Fruit fly (Drosophila melanogaster): ENCODE measurements around the gene CG5946.

The CG5946 gene

dm6 chr3L:11814655-11815054 lies 7.4 kb downstream of the CG5946 start, which contains the start of gene Cubn2:
Gene Cubn2, minus strand, starts transcription at chr3L:11814755.
- TF ChIP-seq CG10348 (GFP tag; IDR thresholded peaks at IDR 0.05) (no peak), fd96Ca (GFP tag; IDR thresholded peaks at IDR 0.05) (no peak), CG34367 (tag; optimal IDR thresholded peaks at IDR 0.05) (no peak), CG4496 (GFP tag; IDR thresholded peaks at IDR 0.05) (no peak), CG32121 (GFP tag; IDR thresholded peaks at IDR 0.05) (no peak), Snoo (tag; optimal IDR thresholded peaks at IDR 0.05) (no peak), CG15710 (tag; optimal IDR thresholded peaks at IDR 0.05) (no peak), EcR (GFP tag; optimal IDR thresholded peaks at IDR 0.05) (no peak), Pif1B (GFP tag; optimal IDR thresholded peaks at IDR 0.05) (no peak), Pif1A (GFP tag; optimal IDR thresholded peaks at IDR 0.05) (no peak), CG12605 (GFP tag; IDR thresholded peaks at IDR 0.05) (no peak), Ets98B (GFP tag; IDR thresholded peaks at IDR 0.05) (no peak), CG13204 (GFP tag; optimal IDR thresholded peaks at IDR 0.05) (no peak), CG9948 (tag; optimal IDR thresholded peaks at IDR 0.05) (no peak), CG14655 (GFP tag; optimal IDR thresholded peaks at IDR 0.05) (no peak), gl (tag; optimal IDR thresholded peaks at IDR 0.05) (no peak), D1 (tag; optimal IDR thresholded peaks at IDR 0.05) (no peak), CG17806 (tag; optimal IDR thresholded peaks at IDR 0.05) (no peak)

DNA sequence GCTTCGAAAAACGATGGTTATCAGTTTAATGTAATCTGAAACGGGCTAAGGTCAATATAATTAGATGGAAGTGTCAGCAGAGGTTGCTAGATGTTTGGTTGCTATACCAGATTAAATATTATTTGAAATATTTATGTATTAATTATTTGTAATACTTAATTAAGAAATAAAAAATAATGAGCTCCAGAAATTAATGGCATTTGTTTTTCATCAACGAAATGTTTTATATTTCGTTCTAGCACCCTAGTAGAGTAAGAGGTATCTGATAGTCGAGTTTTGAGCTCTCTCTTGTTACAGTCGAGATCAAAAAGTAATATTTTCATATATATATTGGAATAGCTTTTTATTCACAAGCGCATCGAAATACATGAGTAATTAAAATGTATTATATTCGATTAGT lies 20.5 kb downstream of the CG5946 start:
- TF ChIP-seq D1 (tag; optimal IDR thresholded peaks at IDR 0.05) (no peak), rn (GFP tag; IDR thresholded peaks at IDR 0.05) (no peak), gl (tag; optimal IDR thresholded peaks at IDR 0.05) (no peak), CG15710 (tag; optimal IDR thresholded peaks at IDR 0.05) (no peak), CG9948 (tag; optimal IDR thresholded peaks at IDR 0.05) (no peak), CG17806 (tag; optimal IDR thresholded peaks at IDR 0.05) (no peak), Snoo (tag; optimal IDR thresholded peaks at IDR 0.05) (no peak), CG8159 (tag; optimal IDR thresholded peaks at IDR 0.05) (no peak), CG32121 (GFP tag; IDR thresholded peaks at IDR 0.05) (no peak), CG12605 (GFP tag; IDR thresholded peaks at IDR 0.05) (no peak), CG4496 (GFP tag; IDR thresholded peaks at IDR 0.05) (no peak), CG8301 (tag; optimal IDR thresholded peaks at IDR 0.05) (no peak), CG34367 (tag; optimal IDR thresholded peaks at IDR 0.05) (no peak), CG13204 (GFP tag; optimal IDR thresholded peaks at IDR 0.05) (no peak), EcR (GFP tag; optimal IDR thresholded peaks at IDR 0.05) (no peak), CG10348 (GFP tag; IDR thresholded peaks at IDR 0.05) (no peak), Ets98B (GFP tag; IDR thresholded peaks at IDR 0.05) (no peak), CG14655 (GFP tag; optimal IDR thresholded peaks at IDR 0.05) (no peak), fd96Ca (GFP tag; IDR thresholded peaks at IDR 0.05) (no peak)

- no peak for TF ChIP-seq CG12605 (GFP tag; IDR thresholded peaks at IDR 0.05)
- no peak for TF ChIP-seq D1 (tag; optimal IDR thresholded peaks at IDR 0.05)
- TF ChIP-seq CG8159 (tag; optimal IDR thresholded peaks at IDR 0.05): no peak
- no peak for TF ChIP-seq CG17806 (tag; optimal IDR thresholded peaks at IDR 0.05)
- TF ChIP-seq CG15710 (tag; optimal IDR thresholded peaks at IDR 0.05): no peak
- no peak for TF ChIP-seq CG8301 (tag; optimal IDR thresholded peaks at IDR 0.05)
- no peak for TF ChIP-seq CG4496 (GFP tag; IDR thresholded peaks at IDR 0.05)
- no peak for TF ChIP-seq CG13204 (GFP tag; optimal IDR thresholded peaks at IDR 0.05)
Observed at dm6 chr3L:11800761-11801160, 21.3 kb downstream of the CG5946 start, which contains the start of gene Gcat. Gene Gcat, minus strand, starts transcription at chr3L:11800861.

DNA sequence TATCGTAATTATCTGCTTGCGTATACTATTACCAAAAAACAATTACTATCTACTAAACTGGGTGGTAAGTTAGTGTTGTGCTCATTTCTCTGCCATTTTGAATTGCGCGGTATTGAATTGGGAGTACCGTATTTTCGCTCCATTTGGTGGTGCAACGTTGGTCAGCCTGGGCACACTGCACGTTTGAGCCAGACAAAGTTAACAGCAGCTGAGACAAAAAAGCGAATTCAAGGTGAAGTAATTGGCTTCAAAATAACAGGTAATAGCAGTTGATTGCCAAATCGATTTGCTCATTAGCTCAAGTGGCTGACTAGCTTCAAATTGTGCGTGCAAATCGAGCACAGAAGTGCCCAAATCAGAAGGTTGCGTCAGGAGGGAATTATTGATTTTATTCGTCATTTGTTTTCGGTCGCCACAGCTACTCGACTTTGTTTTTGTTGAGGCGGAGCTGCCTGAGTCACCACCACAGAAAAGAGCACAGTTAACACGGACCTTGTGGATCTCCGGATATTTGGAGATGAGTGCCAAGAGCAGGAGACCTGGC lies 26.6 kb downstream of the CG5946 start, which contains the start of gene Klp68D:
Gene Klp68D (plus strand): TSS at position 175 of the 544 bp plus-strand sequence.
- no peak for TF ChIP-seq D1 (tag; optimal IDR thresholded peaks at IDR 0.05)
- TF ChIP-seq CG12605 (GFP tag; IDR thresholded peaks at IDR 0.05): no peak
- TF ChIP-seq CG4496 (GFP tag; IDR thresholded peaks at IDR 0.05): no peak
- TF ChIP-seq CG13204 (GFP tag; optimal IDR thresholded peaks at IDR 0.05): no peak
- TF ChIP-seq CG14655 (GFP tag; optimal IDR thresholded peaks at IDR 0.05): no peak
- no peak for TF ChIP-seq CG34367 (tag; optimal IDR thresholded peaks at IDR 0.05)
- TF ChIP-seq Pif1B (GFP tag; optimal IDR thresholded peaks at IDR 0.05): no peak
- TF ChIP-seq Pif1A (GFP tag; optimal IDR thresholded peaks at IDR 0.05): no peak
- TF ChIP-seq Snoo (tag; optimal IDR thresholded peaks at IDR 0.05): no peak
- no peak for TF ChIP-seq CG17806 (tag; optimal IDR thresholded peaks at IDR 0.05)
- TF ChIP-seq rn (GFP tag; IDR thresholded peaks at IDR 0.05): no peak
- no peak for TF ChIP-seq gl (tag; optimal IDR thresholded peaks at IDR 0.05)

dm6 chr3L:11793233-11793800 lies 28.8 kb downstream of the CG5946 start, which contains the start of the genes twy and CG10907:
Gene twy, minus strand, starts transcription at chr3L:11793283.
Gene CG10907, plus strand, starts transcription at chr3L:11793514.
- TF ChIP-seq Pif1B (GFP tag; optimal IDR thresholded peaks at IDR 0.05) (no peak), CG15710 (tag; optimal IDR thresholded peaks at IDR 0.05) (no peak), CG34367 (tag; optimal IDR thresholded peaks at IDR 0.05) (no peak), CG14655 (GFP tag; optimal IDR thresholded peaks at IDR 0.05) (no peak), rn (GFP tag; IDR thresholded peaks at IDR 0.05) (no peak), CG17806 (tag; optimal IDR thresholded peaks at IDR 0.05) (no peak), Pif1A (GFP tag; optimal IDR thresholded peaks at IDR 0.05) (no peak), Snoo (tag; optimal IDR thresholded peaks at IDR 0.05) (no peak), EcR (GFP tag; optimal IDR thresholded peaks at IDR 0.05) (no peak), CG8301 (tag; optimal IDR thresholded peaks at IDR 0.05) (no peak), Ets98B (GFP tag; IDR thresholded peaks at IDR 0.05) (no peak), CG32121 (GFP tag; IDR thresholded peaks at IDR 0.05) (no peak), CG9948 (tag; optimal IDR thresholded peaks at IDR 0.05) (no peak), CG12605 (GFP tag; IDR thresholded peaks at IDR 0.05) (no peak), gl (tag; optimal IDR thresholded peaks at IDR 0.05) (no peak), CG10348 (GFP tag; IDR thresholded peaks at IDR 0.05) (no peak), CG4496 (GFP tag; IDR thresholded peaks at IDR 0.05) (no peak), CG8159 (tag; optimal IDR thresholded peaks at IDR 0.05) (no peak)

Measured in whole organism, pupa.